Fruit fly (Drosophila melanogaster) Kc167 (cell line): ENCODE data around the gene Sgs3.

Source experiments
- Myc ChIP-seq: fragments of >200 bp; optimal IDR thresholded peaks from 2 replicates; lab custom pipeline; 2017; ENCODE audit warnings: missing external identifiers
- h ChIP-seq: fragments of >200 bp; optimal IDR thresholded peaks from 3 replicates; lab custom pipeline; 2018; ENCODE audit warnings: missing external identifiers
- insv ChIP-seq: fragments of >200 bp; optimal IDR thresholded peaks from 3 replicates; lab custom pipeline; 2018; ENCODE audit warnings: missing external identifiers
- psq ChIP-seq: fragments of >200 bp; optimal IDR thresholded peaks from 2 replicates; lab custom pipeline; 2017; ENCODE audit warnings: missing external identifiers

- TF ChIP-seq h (lab: Kevin White, UChicago) (no peak), insv (lab: Kevin White, UChicago) (no peak), psq (lab: Kevin White, UChicago) (no peak), Myc (lab: Kevin White, UChicago) (no peak)
Observed at dm6 chr3L:11557209-11557608, 45.2 kb downstream of the Sgs3 start.
